Worm (Caenorhabditis elegans): ENCODE data around the gene srz-64.

DNA sequence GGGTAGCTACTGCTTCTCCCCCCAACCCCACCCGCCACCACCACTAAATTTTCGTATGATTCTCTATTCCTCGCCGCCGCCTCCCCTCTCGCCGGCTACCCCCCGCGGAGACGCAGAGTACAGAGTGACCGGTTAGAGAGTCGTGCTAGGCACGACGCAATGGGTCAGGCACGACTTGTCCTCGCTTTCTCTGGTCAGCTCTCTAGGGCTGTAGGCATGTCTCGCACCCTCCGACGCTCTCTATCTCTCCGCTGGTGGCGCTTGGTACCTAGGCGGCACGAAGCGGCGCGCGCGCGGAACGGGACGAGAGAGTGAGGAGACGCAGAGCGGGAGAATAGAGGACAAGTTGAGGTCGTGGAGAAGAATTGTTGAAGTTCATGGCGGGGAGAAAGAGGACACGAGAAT lies 46.2 kb downstream of the srz-64 start:
- TF ChIP-seq lsy-2 (tag; optimal IDR thresholded peaks at IDR 0.05) (peak; percentile 58 to 59), mef-2 (tag; optimal IDR thresholded peaks at IDR 0.05) (no peak), nhr-11 (tag; optimal IDR thresholded peaks at IDR 0.05) (no peak), lin-39 (tag; optimal IDR thresholded peaks at IDR 0.05) (no peak)
